Worm (Caenorhabditis elegans): ENCODE data around the gene W01A11.1.

Gene W01A11.1

ce11 chrV:6544999-6545398 is 46.0 kb downstream of the W01A11.1 start (continued):
- TF ChIP-seq ctbp-1 (GFP tag; IDR thresholded peaks at IDR 0.05) (no peak), ztf-11 (tag; optimal IDR thresholded peaks at IDR 0.05) (no peak)

- TF ChIP-seq F26F4.8 (GFP tag; conservative IDR thresholded peaks at IDR 0.05) (no peak), pqm-1 (tag; optimal IDR thresholded peaks at IDR 0.05) (peak; percentile 37), snpc-4 (tag; optimal IDR thresholded peaks at IDR 0.05) (no peak), php-3 (GFP tag; IDR thresholded peaks at IDR 0.05) (no peak), lin-15B (tag; optimal IDR thresholded peaks at IDR 0.05) (no peak), F49E8.2 (tag; optimal IDR thresholded peaks at IDR 0.05; ENCODE audit: borderline replicate concordance) (no peak), rbr-2 (tag; optimal IDR thresholded peaks at IDR 0.05) (no peak), dmd-6 (GFP tag; IDR thresholded peaks at IDR 0.05) (0 out of 2 replicates have a peak, but pooled peaks have one; percentile 18), madf-9 (GFP tag; conservative IDR thresholded peaks at IDR 0.05) (no peak), nhr-28 (tag; optimal IDR thresholded peaks at IDR 0.05) (peak; percentile 45), aha-1 (tag) (peak; percentile 71), mep-1 (tag; optimal IDR thresholded peaks at IDR 0.05) (no peak), nhr-111 (GFP tag; optimal IDR thresholded peaks at IDR 0.05) (no peak), lin-29 (GFP tag; IDR thresholded peaks at IDR 0.05) (no peak), daf-8 (GFP tag; IDR thresholded peaks at IDR 0.05) (no peak), daf-16 (GFP tag; optimal IDR thresholded peaks at IDR 0.05) (no peak), daf-16 (tag; optimal IDR thresholded peaks at IDR 0.05) (peak; percentile 26), ceh-32 (tag; optimal IDR thresholded peaks at IDR 0.05; ENCODE audit: poor library complexity) (no peak), pha-4 (GFP tag; IDR thresholded peaks at IDR 0.05) (no peak), pha-4 (tag; optimal IDR thresholded peaks at IDR 0.05) (no peak), hlh-11 (tag; optimal IDR thresholded peaks at IDR 0.05) (peak; percentile 14), hlh-30 (tag; optimal IDR thresholded peaks at IDR 0.05; ENCODE audit: insufficient read depth) (peak; percentile 11), lim-7 (GFP tag; IDR thresholded peaks at IDR 0.05) (no peak), Y5F2A.4 (GFP tag; optimal IDR thresholded peaks at IDR 0.05) (no peak), unc-62 (GFP tag; optimal IDR thresholded peaks at IDR 0.05 in 1 of 2) (no peak), unc-62 (tag; optimal IDR thresholded peaks at IDR 0.05) (no peak), fkh-10 (GFP tag; optimal IDR thresholded peaks at IDR 0.05) (no peak), zfp-3 (GFP tag; conservative IDR thresholded peaks at IDR 0.05) (no peak), ceh-44 (GFP tag; IDR thresholded peaks at IDR 0.05) (no peak), nhr-102 (tag; optimal IDR thresholded peaks at IDR 0.05) (no peak), daf-12 (tag; optimal IDR thresholded peaks at IDR 0.05) (no peak), nhr-77 (tag; optimal IDR thresholded peaks at IDR 0.05) (no peak), dve-1 (tag; optimal IDR thresholded peaks at IDR 0.05; ENCODE audit: insufficient read depth) (peak; percentile 62), lsy-2 (tag; optimal IDR thresholded peaks at IDR 0.05) (no peak), snpc-1.2 (GFP tag; IDR thresholded peaks at IDR 0.05) (no peak), ces-1 (GFP tag; optimal IDR thresholded peaks at IDR 0.05) (no peak)
Measured at ce11 chrV:6546450-6547171, 47.6 kb downstream of the W01A11.1 start, which contains the start of gene dre-1. Gene dre-1, minus strand, starts transcription at chrV:6546500.

ce11 chrV:6548309-6548708 is 49.3 kb downstream of the W01A11.1 start:
- peak in 1 of 2 experiments; percentile 8 for TF ChIP-seq mdl-1 (tag; optimal IDR thresholded peaks at IDR 0.05)
- TF ChIP-seq aha-1 (tag): peak; percentile 37
- no peak for TF ChIP-seq dmd-8 (GFP tag; IDR thresholded peaks at IDR 0.05)
- TF ChIP-seq unc-62 (GFP tag; optimal IDR thresholded peaks at IDR 0.05 in 1 of 2): peak in 1 of 2 experiments; percentile 95
- TF ChIP-seq unc-62 (tag; optimal IDR thresholded peaks at IDR 0.05): no peak
- TF ChIP-seq mes-2 (tag; optimal IDR thresholded peaks at IDR 0.05; ENCODE audit: poor library complexity, severe bottlenecking): no peak
- TF ChIP-seq daf-8 (GFP tag; IDR thresholded peaks at IDR 0.05): no peak
- TF ChIP-seq jun-1 (tag; optimal IDR thresholded peaks at IDR 0.05): no peak
- no peak for TF ChIP-seq duxl-1 (tag; optimal IDR thresholded peaks at IDR 0.05; ENCODE audit: poor library complexity)
- TF ChIP-seq dve-1 (tag; optimal IDR thresholded peaks at IDR 0.05; ENCODE audit: insufficient read depth): peak; percentile 22
- no peak for TF ChIP-seq lin-15B (tag; optimal IDR thresholded peaks at IDR 0.05)
- TF ChIP-seq tra-1 (GFP tag; IDR thresholded peaks at IDR 0.05): no peak
- no peak for TF ChIP-seq snpc-1.2 (GFP tag; IDR thresholded peaks at IDR 0.05)
- TF ChIP-seq tag-97 (GFP tag; IDR thresholded peaks at IDR 0.05): no peak
- no peak for TF ChIP-seq zfp-2 (tag; optimal IDR thresholded peaks at IDR 0.05)
- no peak for TF ChIP-seq F44E2.7 (GFP tag; IDR thresholded peaks at IDR 0.05)
- TF ChIP-seq zag-1 (tag; optimal IDR thresholded peaks at IDR 0.05): no peak
